Fruit fly (Drosophila melanogaster) whole organism, embryonic: ENCODE measurements around the gene Prp31.

Experiments used
- B-H1 ChIP-seq: fragments of 200-800 bp; sonication (Bioruptor generic); IDR thresholded peaks from 3 replicates; pipeline ENCODE4 v1.3.6; 2022; ENCODE audit warnings: missing biosample characterization, missing genetic modification characterization
- CG10321 ChIP-seq: fragments of 200-800 bp; sonication (Bioruptor generic); IDR thresholded peaks from 2 replicates; pipeline ENCODE4 v1.3.6; 2022; ENCODE audit warnings: missing biosample characterization, missing genetic modification characterization
- CG10431 ChIP-seq: fragments of 200-800 bp; sonication (Bioruptor generic); optimal IDR thresholded peaks from 3 replicates; lab custom pipeline; 2018; ENCODE audit warnings: missing biosample characterization, mild to moderate bottlenecking, missing genetic modification characterization
- CG11085 ChIP-seq: fragments of 200-800 bp; sonication (Bioruptor generic); IDR thresholded peaks from 2 replicates; pipeline ENCODE4 v1.3.6; 2022; ENCODE audit warnings: missing biosample characterization, missing genetic modification characterization
- CG12104 ChIP-seq: fragments of 200-800 bp; sonication (Bioruptor generic); optimal IDR thresholded peaks from 3 replicates; lab custom pipeline; 2016; ENCODE audit warnings: missing biosample characterization, missing genetic modification characterization
- CG12219 ChIP-seq: fragments of 200-800 bp; sonication (Bioruptor generic); optimal IDR thresholded peaks from 3 replicates; lab custom pipeline; 2018; ENCODE audit warnings: missing biosample characterization, mild to moderate bottlenecking, missing genetic modification characterization
- CG15011 ChIP-seq: fragments of 200-800 bp; sonication (Bioruptor generic); optimal IDR thresholded peaks from 3 replicates; lab custom pipeline; 2018; ENCODE audit warnings: missing biosample characterization, mild to moderate bottlenecking, missing genetic modification characterization
- CG15601 ChIP-seq: fragments of 200-800 bp; sonication (Bioruptor generic); optimal IDR thresholded peaks from 3 replicates; lab custom pipeline; 2019; ENCODE audit warnings: missing biosample characterization, mild to moderate bottlenecking, missing genetic modification characterization, moderate library complexity
- CG17186 ChIP-seq: fragments of 200-800 bp; sonication (Bioruptor generic); optimal IDR thresholded peaks from 3 replicates; lab custom pipeline; 2017; ENCODE audit warnings: missing biosample characterization, missing genetic modification reagents, missing genetic modification characterization
- CG17612 ChIP-seq: fragments of 200-800 bp; sonication (Bioruptor generic); IDR thresholded peaks from 2 replicates; pipeline ENCODE4 v1.3.6; 2022; ENCODE audit warnings: missing biosample characterization, missing genetic modification characterization
- CG1832 ChIP-seq: fragments of 200-800 bp; sonication (Bioruptor generic); optimal IDR thresholded peaks from 2 replicates; lab custom pipeline; 2017; ENCODE audit warnings: missing biosample characterization, mild to moderate bottlenecking, missing genetic modification characterization, inconsistent platforms
- CG18476 ChIP-seq: fragments of 200-800 bp; sonication (Bioruptor generic); optimal IDR thresholded peaks from 2 replicates; lab custom pipeline; 2016; ENCODE audit warnings: missing biosample characterization, mild to moderate bottlenecking, missing genetic modification characterization
- CG30403 ChIP-seq: fragments of 200-800 bp; sonication (Bioruptor generic); optimal IDR thresholded peaks from 3 replicates; lab custom pipeline; 2016; ENCODE audit warnings: missing biosample characterization, missing genetic modification characterization
- CG42726 ChIP-seq: fragments of 200-800 bp; sonication (Bioruptor generic); IDR thresholded peaks from 2 replicates; pipeline ENCODE4 v1.3.6; 2022; ENCODE audit warnings: missing biosample characterization, missing genetic modification characterization; ENCODE audit not compliant: partially characterized antibody
- CG4707 ChIP-seq: fragments of 200-800 bp; sonication (Bioruptor generic); optimal IDR thresholded peaks from 2 replicates; lab custom pipeline; 2018; ENCODE audit warnings: missing biosample characterization, mild to moderate bottlenecking, missing genetic modification characterization, moderate library complexity
- CG6765 ChIP-seq: fragments of 200-800 bp; sonication (Bioruptor generic); optimal IDR thresholded peaks from 3 replicates; lab custom pipeline; 2017; ENCODE audit warnings: missing biosample characterization, mild to moderate bottlenecking, missing genetic modification characterization
- CG6791 ChIP-seq: fragments of 200-800 bp; sonication (Bioruptor generic); IDR thresholded peaks from 3 replicates; pipeline ENCODE4 v1.3.6; 2022; ENCODE audit warnings: missing biosample characterization, missing genetic modification characterization; ENCODE audit not compliant: partially characterized antibody
- CG6854 ChIP-seq: fragments of 200-800 bp; sonication (Bioruptor generic); optimal IDR thresholded peaks from 3 replicates; lab custom pipeline; 2017; ENCODE audit warnings: missing biosample characterization, mild to moderate bottlenecking, missing genetic modification characterization
- CG8089 ChIP-seq: fragments of 200-800 bp; sonication (Bioruptor generic); optimal IDR thresholded peaks from 3 replicates; lab custom pipeline; 2016; ENCODE audit warnings: missing biosample characterization, missing genetic modification characterization
- CG8765 ChIP-seq: fragments of 200-800 bp; sonication (Bioruptor generic); IDR thresholded peaks from 2 replicates; pipeline ENCODE4 v1.3.6; 2022; ENCODE audit warnings: missing biosample characterization, missing genetic modification characterization
- Chrac-16 ChIP-seq: fragments of 200-800 bp; sonication (Bioruptor generic); optimal IDR thresholded peaks from 3 replicates; lab custom pipeline; 2016; ENCODE audit warnings: missing biosample characterization, missing genetic modification characterization
- Ets97D ChIP-seq: fragments of 200-800 bp; sonication (Bioruptor generic); optimal IDR thresholded peaks from 3 replicates; lab custom pipeline; 2016; ENCODE audit warnings: missing biosample characterization, missing genetic modification characterization
- Lim3 ChIP-seq: fragments of 200-800 bp; sonication (Bioruptor generic); IDR thresholded peaks from 2 replicates; pipeline ENCODE4 v1.3.6; 2022; ENCODE audit warnings: missing biosample characterization, missing genetic modification characterization
- MESR4 ChIP-seq: fragments of 200-800 bp; sonication (Bioruptor generic); optimal IDR thresholded peaks from 2 replicates; lab custom pipeline; 2018; ENCODE audit warnings: missing biosample characterization, mild to moderate bottlenecking, missing genetic modification characterization, moderate library complexity
- Myb ChIP-seq: fragments of 200-800 bp; sonication (Bioruptor generic); optimal IDR thresholded peaks from 2 replicates; lab custom pipeline; 2016; ENCODE audit warnings: missing biosample characterization, missing genetic modification characterization
- Opbp ChIP-seq: fragments of 200-800 bp; sonication (Bioruptor generic); IDR thresholded peaks from 3 replicates; pipeline ENCODE4 v1.3.6; 2022; ENCODE audit warnings: missing biosample characterization, missing genetic modification characterization; ENCODE audit not compliant: partially characterized antibody
- PHDP ChIP-seq: fragments of 200-800 bp; sonication (Bioruptor generic); optimal IDR thresholded peaks from 3 replicates; lab custom pipeline; 2018; ENCODE audit warnings: missing biosample characterization, mild to moderate bottlenecking, missing genetic modification characterization, moderate library complexity
- Sin3A ChIP-seq: fragments of >200 bp; optimal IDR thresholded peaks from 2 replicates; lab custom pipeline; 2018
- Stat92E ChIP-seq, 3 experiments: fragments of >200 bp in 2 of 3; fragments of 200-800 bp in 1 of 3; sonication (Bioruptor generic) in 1 of 3; optimal IDR thresholded peaks; 2 replicates each; lab custom pipeline; 2017 to 2019; ENCODE audit warnings: missing biosample characterization in 3 of 3, missing genetic modification characterization in 3 of 3, mild to moderate bottlenecking in 1 of 3, moderate library complexity in 1 of 3
- bab2 ChIP-seq: fragments of 200-800 bp; sonication (Bioruptor generic); optimal IDR thresholded peaks from 2 replicates; lab custom pipeline; 2016; ENCODE audit warnings: missing biosample characterization, missing genetic modification characterization
- bbx ChIP-seq: fragments of 200-800 bp; sonication (Bioruptor generic); IDR thresholded peaks from 2 replicates; pipeline ENCODE4 v1.3.6; 2022; ENCODE audit warnings: missing biosample characterization, missing genetic modification characterization; ENCODE audit not compliant: partially characterized antibody
- chinmo ChIP-seq: fragments of 200-800 bp; sonication (Bioruptor generic); IDR thresholded peaks from 4 replicates; pipeline ENCODE4 v1.3.6; 2022; ENCODE audit warnings: missing biosample characterization, missing genetic modification characterization; ENCODE audit not compliant: partially characterized antibody
- chm ChIP-seq: fragments of 200-800 bp; sonication (Bioruptor generic); IDR thresholded peaks from 2 replicates; pipeline ENCODE4 v1.3.6; 2022; ENCODE audit warnings: missing biosample characterization, missing genetic modification characterization
- croc ChIP-seq: fragments of 200-800 bp; sonication (Bioruptor generic); conservative IDR thresholded peaks from 3 replicates; pipeline ENCODE4 v1.3.6; 2022; ENCODE audit warnings: missing biosample characterization, missing genetic modification characterization
- cwo ChIP-seq: fragments of 200-800 bp; sonication (Bioruptor generic); optimal IDR thresholded peaks from 3 replicates; lab custom pipeline; 2017; ENCODE audit warnings: missing biosample characterization, missing genetic modification characterization, mild to moderate bottlenecking, moderate library complexity, missing genetic modification reagents
- eve ChIP-seq, 2 experiments: fragments of >200 bp; optimal IDR thresholded peaks; 2 replicates each; lab custom pipeline; 2017; ENCODE audit warnings: missing biosample characterization in 2 of 2, missing genetic modification characterization in 2 of 2
- fd96Cb ChIP-seq: fragments of 200-800 bp; sonication (Bioruptor generic); optimal IDR thresholded peaks from 2 replicates; lab custom pipeline; 2018; ENCODE audit warnings: missing biosample characterization, mild to moderate bottlenecking, missing genetic modification characterization, moderate library complexity
- fu2 ChIP-seq: fragments of 200-800 bp; sonication (Bioruptor generic); optimal IDR thresholded peaks from 2 replicates; lab custom pipeline; 2016; ENCODE audit warnings: missing biosample characterization, missing genetic modification characterization
- gfzf ChIP-seq: fragments of 200-800 bp; sonication (Bioruptor generic); optimal IDR thresholded peaks from 2 replicates; lab custom pipeline; 2016; ENCODE audit warnings: missing biosample characterization, mild to moderate bottlenecking, missing genetic modification characterization, moderate library complexity
- gt ChIP-seq: fragments of 200-800 bp; sonication (Bioruptor generic); IDR thresholded peaks from 2 replicates; pipeline ENCODE4 v1.3.6; 2022; ENCODE audit warnings: missing biosample characterization, missing genetic modification characterization
- hb ChIP-seq: fragments of 200-800 bp; sonication (Bioruptor generic); IDR thresholded peaks from 3 replicates; pipeline ENCODE4 v1.3.6; 2022; ENCODE audit warnings: missing biosample characterization, missing genetic modification characterization; ENCODE audit not compliant: partially characterized antibody
- hbn ChIP-seq: fragments of 200-800 bp; sonication (Bioruptor generic); IDR thresholded peaks from 2 replicates; pipeline ENCODE4 v1.3.6; 2022; ENCODE audit warnings: missing biosample characterization, missing genetic modification characterization; ENCODE audit not compliant: partially characterized antibody
- ken ChIP-seq: fragments of 200-800 bp; sonication (Bioruptor generic); IDR thresholded peaks from 3 replicates; pipeline ENCODE4 v1.3.6; 2022; ENCODE audit warnings: missing biosample characterization, missing genetic modification characterization
- klu ChIP-seq: fragments of 200-800 bp; sonication (Bioruptor generic); IDR thresholded peaks from 2 replicates; pipeline ENCODE4 v1.3.6; 2022; ENCODE audit warnings: missing biosample characterization, missing genetic modification characterization
- mld ChIP-seq: fragments of 200-800 bp; sonication (Bioruptor generic); IDR thresholded peaks from 3 replicates; pipeline ENCODE4 v1.3.6; 2022; ENCODE audit warnings: missing biosample characterization, missing genetic modification characterization; ENCODE audit not compliant: partially characterized antibody
- nom ChIP-seq: fragments of 200-800 bp; sonication (Bioruptor generic); optimal IDR thresholded peaks from 2 replicates; lab custom pipeline; 2017; ENCODE audit warnings: missing biosample characterization, missing genetic modification characterization, mild to moderate bottlenecking, moderate library complexity, missing genetic modification reagents
- tap ChIP-seq: fragments of 200-800 bp; optimal IDR thresholded peaks from 3 replicates; lab custom pipeline; 2019; ENCODE audit warnings: missing biosample characterization, mild to moderate bottlenecking, missing genetic modification characterization, moderate library complexity
- tio ChIP-seq: fragments of 200-800 bp; sonication (Bioruptor generic); optimal IDR thresholded peaks from 2 replicates; lab custom pipeline; 2017; ENCODE audit warnings: missing biosample characterization, missing genetic modification characterization, inconsistent platforms
- vfl ChIP-seq: fragments of 200-800 bp; sonication (Bioruptor generic); optimal IDR thresholded peaks from 2 replicates; lab custom pipeline; 2016; ENCODE audit warnings: missing biosample characterization, missing genetic modification characterization
- vnd ChIP-seq: fragments of 200-800 bp; sonication (Bioruptor generic); IDR thresholded peaks from 3 replicates; pipeline ENCODE4 v1.3.6; 2022; ENCODE audit warnings: missing biosample characterization, missing genetic modification characterization; ENCODE audit not compliant: partially characterized antibody
- wdn ChIP-seq: fragments of 200-800 bp; sonication (Bioruptor generic); IDR thresholded peaks from 2 replicates; pipeline ENCODE4 v1.3.6; 2022; ENCODE audit warnings: missing biosample characterization, missing genetic modification characterization

Prp31 gene

dm6 chr3L:15116536-15116935 lies 42.4 kb upstream of the Prp31 start, which contains the start of gene Cep135 (continued):
- TF ChIP-seq nom (GFP tag; lab: Kevin White, UChicago) (peak; percentile 0), vnd (GFP tag; lab: Robert Waterston, UW) (peak; percentile 82), CG12219 (GFP tag; lab: Kevin White, UChicago) (no peak), CG6854 (no peak), CG11085 (GFP tag; lab: Robert Waterston, UW) (no peak), Lim3 (GFP tag; lab: Robert Waterston, UW) (no peak), CG18476 (GFP tag; lab: Kevin White, UChicago) (no peak), CG10321 (GFP tag; lab: Robert Waterston, UW) (no peak), fu2 (GFP tag; lab: Kevin White, UChicago) (no peak), Stat92E (GFP tag; optimal IDR thresholded peaks at IDR 0.05; lab: Kevin White, UChicago) (peak in 1 of 3 experiments; percentile 15), CG17612 (GFP tag; lab: Robert Waterston, UW) (no peak), ken (no peak), CG30403 (GFP tag; lab: Kevin White, UChicago) (no peak), Myb (GFP tag; lab: Kevin White, UChicago) (peak; percentile 96), CG15601 (tag; lab: Kevin White, UChicago) (peak; percentile 100), bbx (GFP tag; lab: Robert Waterston, UW) (peak; percentile 85), CG8089 (GFP tag; lab: Kevin White, UChicago) (no peak), CG15011 (GFP tag; lab: Kevin White, UChicago) (no peak), Opbp (GFP tag; lab: Robert Waterston, UW) (peak; percentile 79; the same call in 2 of the 3 replicates), eve (GFP tag; optimal IDR thresholded peaks at IDR 0.05; lab: Kevin White, UChicago) (no peak), Ets97D (GFP tag; lab: Kevin White, UChicago) (peak; percentile 23), chm (GFP tag; lab: Robert Waterston, UW) (no peak), PHDP (tag; lab: Kevin White, UChicago) (no peak), CG17186 (GFP tag; lab: Kevin White, UChicago) (no peak), B-H1 (GFP tag; lab: Robert Waterston, UW) (no peak), cwo (GFP tag; lab: Kevin White, UChicago) (no peak), CG12104 (GFP tag; lab: Kevin White, UChicago) (no peak), hbn (GFP tag; lab: Robert Waterston, UW) (peak; percentile 89), klu (GFP tag; lab: Robert Waterston, UW) (no peak), tio (GFP tag; lab: Kevin White, UChicago) (no peak), tap (tag; lab: Kevin White, UChicago) (no peak), Chrac-16 (GFP tag; lab: Kevin White, UChicago) (no peak), vfl (GFP tag; lab: Kevin White, UChicago) (no peak), fd96Cb (tag; lab: Kevin White, UChicago) (no peak), CG1832 (GFP tag; lab: Kevin White, UChicago) (no peak), MESR4 (GFP tag; lab: Kevin White, UChicago) (peak; percentile 15), gfzf (GFP tag; lab: Kevin White, UChicago) (peak; percentile 55), CG4707 (GFP tag; lab: Kevin White, UChicago) (no peak), CG10431 (GFP tag; lab: Kevin White, UChicago) (no peak), bab2 (no peak), gt (GFP tag; lab: Robert Waterston, UW) (no peak), mld (GFP tag; lab: Robert Waterston, UW) (peak; percentile 93), CG8765 (GFP tag; lab: Robert Waterston, UW) (no peak), CG42726 (GFP tag; lab: Robert Waterston, UW) (peak; percentile 51; the same call in 1 of the 2 replicates), wdn (GFP tag; lab: Robert Waterston, UW) (no peak), chinmo (peak; percentile 86; the same call in 2 of the 4 replicates), CG6791 (GFP tag; lab: Robert Waterston, UW) (peak; percentile 90), hb (peak; percentile 85), CG6765 (GFP tag; lab: Kevin White, UChicago) (no peak), Sin3A (no peak), croc (no peak)
